Worm (Caenorhabditis elegans) whole organism, L1 larva: ENCODE measurements around the gene F40G9.12.

Experiments used
- dpl-1 ChIP-seq, 3 experiments: fragments of 150-350 bp in 2 of 3; sonication (generic microtip) in 1 of 3; optimal IDR thresholded peaks; 2 replicates each; lab custom pipeline; 2014 to 2017; ENCODE audit warnings: missing biosample characterization in 3 of 3, missing genetic modification characterization in 3 of 3, missing genetic modification reagents in 3 of 3
- dsc-1 ChIP-seq: sonication (generic microtip); optimal IDR thresholded peaks from 2 replicates; lab custom pipeline; 2016; ENCODE audit warnings: mild to moderate bottlenecking, missing genetic modification characterization, missing compliant biosample characterization
- fkh-8 ChIP-seq: sonication (generic microtip); optimal IDR thresholded peaks from 2 replicates; lab custom pipeline; 2016; ENCODE audit warnings: mild to moderate bottlenecking, missing genetic modification characterization, missing compliant biosample characterization
- fos-1 ChIP-seq: fragments of 150-350 bp; optimal IDR thresholded peaks from 2 replicates; lab custom pipeline; 2014; ENCODE audit warnings: missing biosample characterization, missing genetic modification characterization
- jun-1 ChIP-seq: fragments of 150-350 bp; optimal IDR thresholded peaks from 2 replicates; lab custom pipeline; 2014; ENCODE audit warnings: missing biosample characterization, missing genetic modification reagents, missing genetic modification characterization
- lin-39 ChIP-seq: fragments of 150-350 bp; optimal IDR thresholded peaks from 2 replicates; lab custom pipeline; 2014; ENCODE audit warnings: missing biosample characterization, missing genetic modification reagents, missing genetic modification characterization
- mdl-1 ChIP-seq, 2 experiments: fragments of 150-350 bp; optimal IDR thresholded peaks; 2 replicates each; lab custom pipeline; 2014 to 2017; ENCODE audit warnings: missing biosample characterization in 2 of 2, missing genetic modification characterization in 2 of 2, inconsistent platforms in 1 of 2
- nhr-19 ChIP-seq: fragments of 200-800 bp; sonication (Bioruptor generic); conservative IDR thresholded peaks from 2 replicates; pipeline ENCODE4 v1.3.6; 2022; ENCODE audit warnings: missing genetic modification characterization, missing compliant biosample characterization
- nhr-76 ChIP-seq: sonication (generic microtip); optimal IDR thresholded peaks from 2 replicates; lab custom pipeline; 2017; ENCODE audit warnings: missing biosample characterization, missing genetic modification characterization
- skn-1 ChIP-seq: fragments of 150-350 bp; optimal IDR thresholded peaks from 2 replicates; lab custom pipeline; 2014; ENCODE audit warnings: missing biosample characterization, missing genetic modification characterization
- snpc-4 ChIP-seq: fragments of 150-350 bp; optimal IDR thresholded peaks from 2 replicates; lab custom pipeline; 2014; ENCODE audit warnings: missing biosample characterization, missing genetic modification characterization
- sptf-1 ChIP-seq: fragments of 150-350 bp; optimal IDR thresholded peaks from 2 replicates; lab custom pipeline; 2014; ENCODE audit warnings: missing biosample characterization, missing genetic modification characterization
- unc-62 ChIP-seq: fragments of 150-350 bp; optimal IDR thresholded peaks from 2 replicates; lab custom pipeline; 2014; ENCODE audit warnings: missing biosample characterization, missing genetic modification reagents, missing genetic modification characterization
- ztf-4 ChIP-seq: fragments of 150-350 bp; optimal IDR thresholded peaks from 2 replicates; lab custom pipeline; 2014; ENCODE audit warnings: missing biosample characterization, missing genetic modification characterization

- TF ChIP-seq nhr-76 (tag; lab: Kevin White, UChicago): no peak
- no peak for TF ChIP-seq snpc-4 (tag; lab: Kevin White, UChicago)
- no peak for TF ChIP-seq dpl-1 (GFP tag; optimal IDR thresholded peaks at IDR 0.05; lab: Kevin White, UChicago)
- no peak for TF ChIP-seq mdl-1 (tag; optimal IDR thresholded peaks at IDR 0.05; lab: Kevin White, UChicago)
- no peak for TF ChIP-seq sptf-1 (tag; lab: Kevin White, UChicago)
- no peak for TF ChIP-seq lin-39 (tag; lab: Kevin White, UChicago)
- no peak for TF ChIP-seq unc-62 (GFP tag; lab: Kevin White, UChicago)
- no peak for TF ChIP-seq dsc-1 (tag; lab: Kevin White, UChicago)
- no peak for TF ChIP-seq fos-1 (tag; lab: Kevin White, UChicago)
- no peak for TF ChIP-seq skn-1 (tag; lab: Kevin White, UChicago)
- TF ChIP-seq ztf-4 (tag; lab: Kevin White, UChicago): no peak
- TF ChIP-seq nhr-19 (GFP tag; lab: Robert Waterston, UW): no peak
- TF ChIP-seq jun-1 (tag; lab: Kevin White, UChicago): no peak
- TF ChIP-seq fkh-8 (tag; lab: Kevin White, UChicago): no peak
Measured at ce11 chrIII:151084-151483, 20.6 kb upstream of the F40G9.12 start.
